Worm (Caenorhabditis elegans): ENCODE measurements around the gene aipr-1.
A peak's percentile ranks its signal among the peaks of the same experiment; 100 is the strongest.

Gene aipr-1

ce11 chrII:6594151-6594550 is at the start of gene aipr-1:
Gene aipr-1 (minus strand): TSS chrII:6594251.
- TF ChIP-seq xnd-1 (tag; optimal IDR thresholded peaks at IDR 0.05) (no peak), pbrm-1 (GFP tag; IDR thresholded peaks at IDR 0.05) (no peak), ztf-26 (tag; optimal IDR thresholded peaks at IDR 0.05) (no peak), mxl-1 (tag; optimal IDR thresholded peaks at IDR 0.05) (no peak), nhr-179 (tag; optimal IDR thresholded peaks at IDR 0.05) (no peak), ceh-58 (GFP tag; IDR thresholded peaks at IDR 0.05) (no peak), ztf-25 (GFP tag; IDR thresholded peaks at IDR 0.05) (no peak), lin-35 (GFP tag; optimal IDR thresholded peaks at IDR 0.05) (no peak), D2030.7 (GFP tag; IDR thresholded peaks at IDR 0.05) (no peak), hlh-26 (GFP tag; conservative IDR thresholded peaks at IDR 0.05) (no peak), sptf-2 (GFP tag; optimal IDR thresholded peaks at IDR 0.05) (no peak)

ce11 chrII:6642651-6643167 is 48.7 kb upstream of the aipr-1 start, which contains the start of gene T19D12.6:
Gene T19D12.6 (minus strand): TSS chrII:6643117.
- peak; percentile 6; the same call in 1 of the 2 replicates for TF ChIP-seq hmg-1.2 (GFP tag; IDR thresholded peaks at IDR 0.05)
- no peak for TF ChIP-seq egrh-3 (GFP tag; IDR thresholded peaks at IDR 0.05)

- no peak for TF ChIP-seq rpc-1 (optimal IDR thresholded peaks at IDR 0.05)
- TF ChIP-seq rpc-1 (tag; optimal IDR thresholded peaks at IDR 0.05): no peak
- TF ChIP-seq bed-2 (GFP tag; IDR thresholded peaks at IDR 0.05): no peak
- TF ChIP-seq F55B11.4 (tag; optimal IDR thresholded peaks at IDR 0.05; ENCODE audit: borderline replicate concordance, insufficient read depth): no peak
- TF ChIP-seq mes-4 (tag; optimal IDR thresholded peaks at IDR 0.05): no peak
- TF ChIP-seq Y95B8A.8 (GFP tag; IDR thresholded peaks at IDR 0.05): no peak
- no peak for TF ChIP-seq repo-1 (tag; optimal IDR thresholded peaks at IDR 0.05)
- TF ChIP-seq F39B2.1 (GFP tag; IDR thresholded peaks at IDR 0.05): no peak
- TF ChIP-seq B0336.3 (GFP tag; IDR thresholded peaks at IDR 0.05): no peak
- no peak for TF ChIP-seq snpc-4 (GFP tag; optimal IDR thresholded peaks at IDR 0.05)
- no peak for TF ChIP-seq snpc-4 (tag; optimal IDR thresholded peaks at IDR 0.05)
- TF ChIP-seq D2030.7 (GFP tag; IDR thresholded peaks at IDR 0.05): no peak
- no peak for TF ChIP-seq hlh-26 (GFP tag; conservative IDR thresholded peaks at IDR 0.05)
- no peak for TF ChIP-seq gei-17 (GFP tag; optimal IDR thresholded peaks at IDR 0.05)
- no peak for TF ChIP-seq F37B4.10 (GFP tag; IDR thresholded peaks at IDR 0.05)
- TF ChIP-seq athp-1 (tag; optimal IDR thresholded peaks at IDR 0.05): no peak
- no peak for TF ChIP-seq F33H1.4 (GFP tag; IDR thresholded peaks at IDR 0.05)
These were observed 48.1 kb upstream of the aipr-1 start for ce11 chrII:6642180-6642579.

- no peak for TF ChIP-seq let-526 (GFP tag; IDR thresholded peaks at IDR 0.05)
- TF ChIP-seq ceh-79 (tag; optimal IDR thresholded peaks at IDR 0.05): no peak
- no peak for TF ChIP-seq let-607 (tag; optimal IDR thresholded peaks at IDR 0.05)
- TF ChIP-seq Y95B8A.8 (GFP tag; IDR thresholded peaks at IDR 0.05): no peak
- TF ChIP-seq akir-1 (GFP tag; optimal IDR thresholded peaks at IDR 0.05): no peak
- TF ChIP-seq lin-40 (tag; optimal IDR thresholded peaks at IDR 0.05): no peak
- TF ChIP-seq ceh-27 (GFP tag; optimal IDR thresholded peaks at IDR 0.05): no peak
- no peak for TF ChIP-seq hmg-1.2 (GFP tag; IDR thresholded peaks at IDR 0.05)
- TF ChIP-seq fkh-3 (tag; optimal IDR thresholded peaks at IDR 0.05): no peak
- no peak for TF ChIP-seq mel-28 (tag; optimal IDR thresholded peaks at IDR 0.05; ENCODE audit: borderline replicate concordance)
- TF ChIP-seq aptf-2 (GFP tag; conservative IDR thresholded peaks at IDR 0.05): no peak
- TF ChIP-seq Y56A3A.18 (GFP tag; IDR thresholded peaks at IDR 0.05): no peak
- no peak for TF ChIP-seq unc-130 (GFP tag; optimal IDR thresholded peaks at IDR 0.05)
- no peak for TF ChIP-seq F57C9.4 (tag; optimal IDR thresholded peaks at IDR 0.05)
- TF ChIP-seq madf-6 (GFP tag; IDR thresholded peaks at IDR 0.05): no peak
- no peak for TF ChIP-seq chd-7 (tag; optimal IDR thresholded peaks at IDR 0.05)
- no peak for TF ChIP-seq gei-17 (GFP tag; optimal IDR thresholded peaks at IDR 0.05)
- TF ChIP-seq B0336.3 (GFP tag; IDR thresholded peaks at IDR 0.05): no peak
These were observed 43.8 kb upstream of the aipr-1 start for ce11 chrII:6637854-6638253.

Measured in whole organism, young adult.